Fruit fly (Drosophila melanogaster) Kc167 (cell line): ENCODE data around the gene CG9117.

Experiments
- Sin3A ChIP-seq: fragments of >200 bp; optimal IDR thresholded peaks from 2 replicates; lab custom pipeline; 2018; ENCODE audit warnings: missing external identifiers
- h ChIP-seq: fragments of >200 bp; optimal IDR thresholded peaks from 3 replicates; lab custom pipeline; 2018; ENCODE audit warnings: missing external identifiers
- psq ChIP-seq: fragments of >200 bp; optimal IDR thresholded peaks from 2 replicates; lab custom pipeline; 2017; ENCODE audit warnings: missing external identifiers
- ttk ChIP-seq: sonication (Bioruptor generic); optimal IDR thresholded peaks from 2 replicates; lab custom pipeline; 2017; ENCODE audit warnings: missing external identifiers

dm6 chr2L:6047528-6048160, 9.9 kb upstream of the CG9117 start, which contains the start of gene IPIP:
- no peak for TF ChIP-seq psq (lab: Kevin White, UChicago)
- TF ChIP-seq ttk (lab: Kevin White, UChicago) = no peak
- no peak for TF ChIP-seq h
- TF ChIP-seq Sin3A (lab: Kevin White, UChicago) = no peak
